Fruit fly (Drosophila melanogaster) S2 (cell line): Measurements from ENCODE around the gene CG5116.
A peak's percentile ranks its signal among the peaks of the same experiment; 100 is the strongest.

Source experiments
- CG8478 ChIP-seq: fragments of >200 bp; optimal IDR thresholded peaks from 2 replicates; lab custom pipeline; 2018
- CTCF ChIP-seq, 2 experiments: fragments of >200 bp; optimal IDR thresholded peaks; 2 replicates each; lab custom pipeline; 2018

CG5116 gene

dm6 chr3R:25461666-25462065 is 21.2 kb upstream of the CG5116 start:
- TF ChIP-seq CG8478 (lab: Kevin White, UChicago) (no peak), CTCF (optimal IDR thresholded peaks at IDR 0.05; lab: Kevin White, UChicago) (no peak)

dm6 chr3R:25462642-25463317 is 20.1 kb upstream of the CG5116 start:
- TF ChIP-seq CG8478 (lab: Kevin White, UChicago): no peak

- TF ChIP-seq CTCF (optimal IDR thresholded peaks at IDR 0.05; lab: Kevin White, UChicago) (no peak), CG8478 (lab: Kevin White, UChicago) (no peak)
Measured at dm6 chr3R:25466166-25466565, 16.7 kb upstream of the CG5116 start.

DNA sequence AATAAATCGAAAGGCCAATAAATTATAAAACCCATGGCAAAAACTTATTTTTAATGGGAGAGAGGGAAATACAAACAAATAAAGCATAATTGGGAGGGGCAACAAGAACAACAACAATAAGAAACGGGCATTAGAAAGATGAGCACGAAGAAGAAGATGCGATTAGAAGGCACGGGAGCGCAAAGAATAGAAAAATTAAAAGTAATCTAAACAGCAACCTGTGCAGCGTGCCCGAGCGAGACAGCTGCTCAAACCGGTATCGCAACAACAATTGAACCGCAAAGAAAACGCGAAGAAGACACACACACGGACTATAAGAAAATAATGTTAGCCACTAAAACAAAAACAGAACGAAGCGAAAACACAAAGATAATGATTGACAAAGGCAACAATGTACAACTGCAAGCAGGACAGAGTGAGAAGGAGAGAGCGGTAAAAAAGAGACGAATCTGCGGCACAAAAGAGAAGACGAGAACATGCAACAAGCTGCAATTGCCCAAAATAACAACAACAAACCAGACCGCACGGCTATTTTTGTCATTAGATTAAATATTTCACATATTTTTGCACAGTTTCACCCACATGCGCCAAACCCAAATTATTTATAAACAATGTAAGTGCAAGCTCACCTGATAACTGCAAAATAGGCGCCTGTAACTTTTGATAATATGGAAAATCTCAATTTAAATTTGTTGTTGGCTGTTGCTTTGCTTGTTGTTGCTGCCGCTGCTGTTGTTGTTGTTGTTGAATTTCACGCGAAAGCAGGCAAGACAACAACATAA is 10.9 kb upstream of the CG5116 start:
- TF ChIP-seq CG8478 (lab: Kevin White, UChicago) (no peak), CTCF (optimal IDR thresholded peaks at IDR 0.05; lab: Kevin White, UChicago) (no peak)

dm6 chr3R:25472635-25473552 is 10.0 kb upstream of the CG5116 start, which contains the start of the genes Fur1 and Vps33B:
Fur1 (minus strand) TSS chr3R:25473058.
Vps33B (plus strand) TSS chr3R:25473490.
- TF ChIP-seq CTCF (optimal IDR thresholded peaks at IDR 0.05; lab: Kevin White, UChicago) (peak in 1 of 2 experiments; percentile 5), CG8478 (lab: Kevin White, UChicago) (no peak)

DNA sequence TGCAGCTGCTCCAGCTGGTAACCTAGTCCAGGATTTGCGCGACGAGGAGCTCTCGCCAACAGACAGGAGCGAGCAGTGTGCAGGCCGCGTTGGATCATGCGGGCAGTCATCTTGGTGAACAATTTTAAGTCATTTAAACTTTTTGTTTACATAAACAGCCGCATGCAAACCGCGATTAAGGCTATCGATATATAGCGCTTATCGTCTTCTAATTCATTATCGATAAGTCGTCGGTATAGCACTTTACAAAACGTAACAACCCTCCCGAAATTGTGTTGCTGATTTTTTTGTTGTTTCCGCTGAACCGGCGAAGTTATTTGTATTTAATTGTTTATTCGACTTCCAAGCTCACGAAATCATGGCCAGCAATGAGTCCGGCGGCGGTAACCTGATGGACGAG is 6.2 kb upstream of the CG5116 start, which contains the start of the genes CG4553 and MED28:
Gene CG4553 (minus strand): TSS at position 172 of the 400 bp plus-strand sequence.
Gene MED28 (plus strand): TSS at position 260 of the 400 bp plus-strand sequence.
- TF ChIP-seq CTCF (optimal IDR thresholded peaks at IDR 0.05; lab: Kevin White, UChicago) (no peak), CG8478 (lab: Kevin White, UChicago) (no peak)

DNA sequence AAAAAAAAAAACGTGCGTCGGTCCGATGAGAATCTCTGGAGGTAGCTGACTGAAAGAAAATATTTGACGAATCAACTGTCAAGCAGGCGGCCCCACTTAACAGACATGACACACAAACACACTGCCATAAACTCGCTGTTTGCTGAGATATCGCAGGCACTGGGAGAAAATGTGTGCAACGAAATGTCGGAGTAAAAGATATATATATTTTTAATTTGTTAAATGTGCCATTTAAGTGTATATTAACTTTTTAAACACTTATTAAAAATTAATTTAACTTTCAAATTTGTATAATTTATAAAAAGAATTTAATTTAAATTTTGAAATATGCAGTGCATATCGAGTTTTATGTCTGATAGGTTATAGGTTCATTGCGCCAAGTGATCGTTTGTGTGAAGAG is 6.2 kb downstream of the CG5116 start:
- TF ChIP-seq CTCF (optimal IDR thresholded peaks at IDR 0.05; lab: Kevin White, UChicago): no peak
- no peak for TF ChIP-seq CG8478 (lab: Kevin White, UChicago)

dm6 chr3R:25489685-25490084 is 6.8 kb downstream of the CG5116 start:
- TF ChIP-seq CG8478 (lab: Kevin White, UChicago): no peak
- TF ChIP-seq CTCF (optimal IDR thresholded peaks at IDR 0.05; lab: Kevin White, UChicago): no peak

DNA sequence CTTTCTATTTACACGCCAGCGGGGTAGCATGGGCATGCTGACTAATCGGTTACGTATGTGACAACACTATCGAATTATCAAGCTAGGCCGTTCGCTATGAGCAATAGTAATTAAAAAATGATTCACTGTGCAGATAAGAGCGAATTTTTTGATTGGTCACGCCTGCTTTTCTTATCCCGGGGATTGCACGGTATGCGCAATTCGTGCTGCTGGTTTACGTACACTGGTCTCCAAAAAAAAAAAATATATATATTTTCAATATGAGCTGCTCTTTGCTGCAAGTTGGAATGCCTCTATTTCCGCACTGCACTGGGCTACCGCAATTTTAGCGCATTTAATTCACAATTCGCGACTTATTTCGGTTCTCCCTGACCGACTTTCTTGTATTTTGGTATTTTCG is 7.5 kb downstream of the CG5116 start:
- TF ChIP-seq CTCF (optimal IDR thresholded peaks at IDR 0.05; lab: Kevin White, UChicago): no peak
- TF ChIP-seq CG8478 (lab: Kevin White, UChicago): no peak

DNA sequence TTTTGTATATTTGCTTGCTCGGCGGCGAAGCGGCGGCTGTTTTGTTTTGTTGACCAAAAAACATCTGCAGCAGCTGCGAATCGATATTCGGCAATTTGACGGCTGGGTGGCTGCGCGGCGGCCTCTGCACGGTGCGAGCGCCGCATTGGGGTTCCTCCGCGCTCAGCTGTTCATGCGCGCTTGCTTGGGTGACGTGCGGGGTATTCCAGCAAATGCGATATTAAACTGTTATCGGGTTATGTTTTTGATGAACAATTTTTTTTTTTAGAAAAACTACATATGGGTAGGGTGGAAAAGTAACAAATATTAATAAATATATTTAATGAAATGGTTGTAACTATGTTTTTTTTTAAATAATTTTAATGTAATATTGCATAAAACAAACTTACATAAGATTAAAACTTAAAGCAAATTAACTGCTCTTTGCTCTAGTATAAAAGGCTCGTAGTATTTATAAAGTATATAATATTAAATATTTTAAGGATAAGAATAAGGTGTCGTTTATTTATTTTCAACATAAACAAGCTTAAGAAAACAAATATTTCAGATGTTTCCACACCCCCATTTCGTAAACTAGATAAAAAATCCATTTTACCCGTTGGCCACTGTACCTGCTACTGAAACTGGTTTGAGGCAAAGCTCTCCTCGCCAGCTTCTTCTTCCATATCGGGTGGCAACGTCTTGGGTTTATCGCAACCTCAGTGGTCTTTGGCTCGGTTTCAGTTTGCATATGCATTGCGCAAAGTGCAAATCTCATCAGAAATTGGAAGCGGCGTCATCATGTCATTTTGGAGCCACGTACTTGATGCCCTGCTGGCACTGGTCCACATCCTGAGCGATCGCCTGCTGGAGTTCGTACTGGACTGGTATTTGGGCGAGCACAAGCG is 8.1 kb downstream of the CG5116 start, which contains the start of the genes Gnpat and CG5112:
Gene Gnpat (minus strand): TSS at position 159 of the 887 bp plus-strand sequence.
Gene CG5112 (plus strand): TSS at position 683 of the 887 bp plus-strand sequence.
- TF ChIP-seq CG8478 (lab: Kevin White, UChicago) (no peak), CTCF (optimal IDR thresholded peaks at IDR 0.05; lab: Kevin White, UChicago) (no peak)

DNA sequence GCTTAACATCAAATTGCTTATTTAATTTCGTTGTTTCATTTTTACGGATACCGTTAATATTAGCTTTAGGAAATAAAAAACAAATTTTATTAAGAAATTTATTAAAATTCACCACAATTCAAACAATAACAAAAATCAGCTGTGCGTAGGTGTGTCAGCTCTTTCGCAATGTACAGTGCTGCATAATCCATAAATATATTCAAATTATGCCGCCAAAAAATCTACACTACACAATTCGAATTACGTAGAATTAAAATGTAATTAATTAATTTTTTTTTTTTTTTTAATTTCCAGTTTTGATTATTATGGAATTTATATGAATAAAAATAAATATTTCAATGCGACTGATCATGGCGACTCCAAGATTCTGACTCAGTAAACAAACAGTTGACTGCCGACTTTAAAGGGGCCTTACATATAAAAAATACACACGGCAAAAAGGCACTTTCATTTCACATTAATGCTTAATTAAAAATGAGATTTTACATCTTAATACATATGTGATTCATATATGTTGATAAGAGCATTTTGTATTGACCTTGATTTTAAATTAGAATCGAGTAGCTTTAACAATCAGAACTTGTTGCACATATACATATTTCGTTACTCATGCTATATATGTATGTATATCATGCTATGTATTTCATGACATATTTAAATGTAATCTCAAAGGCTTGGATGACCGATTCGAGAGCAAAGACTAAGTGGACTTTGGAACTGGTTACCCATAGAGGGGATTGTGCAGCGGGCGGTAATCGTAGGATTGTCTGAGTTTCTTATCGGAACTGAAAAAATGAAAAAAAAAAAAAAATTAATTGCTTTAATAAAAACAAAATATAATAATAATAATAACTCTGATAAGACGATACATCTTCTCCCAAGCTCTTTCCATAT is 10.6 kb downstream of the CG5116 start:
- TF ChIP-seq CTCF (optimal IDR thresholded peaks at IDR 0.05; lab: Kevin White, UChicago) (no peak), CG8478 (lab: Kevin White, UChicago) (no peak)

DNA sequence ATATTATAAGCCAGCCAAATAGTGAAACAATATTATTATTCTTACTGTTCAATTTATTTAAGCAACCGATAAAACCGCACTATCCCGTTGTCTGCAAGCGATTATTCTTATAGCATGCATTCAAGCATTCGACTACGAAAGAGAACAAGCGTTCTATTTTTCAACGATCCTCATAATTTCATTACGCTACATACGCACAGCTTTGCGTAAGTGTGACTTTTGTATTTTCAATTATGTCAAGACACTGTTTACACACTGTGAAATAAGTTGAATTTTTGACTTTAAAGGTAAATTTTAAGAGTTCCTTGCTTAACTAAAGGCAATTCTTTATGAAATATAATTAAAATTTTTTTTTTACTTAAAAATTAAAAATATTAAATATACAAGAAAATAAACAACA is 12.2 kb downstream of the CG5116 start, which contains the start of gene CG33494:
Gene CG33494 (minus strand): TSS at position 90 of the 400 bp plus-strand sequence.
- no peak for TF ChIP-seq CTCF (optimal IDR thresholded peaks at IDR 0.05; lab: Kevin White, UChicago)
